Worm (Caenorhabditis elegans) whole organism, L2 larva: ENCODE results near the gene irld-26.

Experiments used
- C34F6.9 ChIP-seq: fragments of 150-350 bp; optimal IDR thresholded peaks from 2 replicates; lab custom pipeline; 2014; ENCODE audit warnings: missing biosample characterization, missing genetic modification characterization
- F13H6.1 ChIP-seq: sonication (generic microtip); optimal IDR thresholded peaks from 2 replicates; lab custom pipeline; 2016; ENCODE audit warnings: missing genetic modification characterization, missing compliant biosample characterization
- R02D3.7 ChIP-seq: fragments of 150-350 bp; optimal IDR thresholded peaks from 2 replicates; lab custom pipeline; 2014; ENCODE audit warnings: missing biosample characterization, missing genetic modification characterization
- ZK546.5 ChIP-seq: sonication (generic microtip); optimal IDR thresholded peaks from 2 replicates; lab custom pipeline; 2017; ENCODE audit warnings: missing biosample characterization, missing genetic modification characterization
- alr-1 ChIP-seq: fragments of 150-350 bp; optimal IDR thresholded peaks from 2 replicates; lab custom pipeline; 2014; ENCODE audit warnings: missing biosample characterization, missing genetic modification characterization
- ceh-16 ChIP-seq: fragments of 150-350 bp; optimal IDR thresholded peaks from 2 replicates; lab custom pipeline; 2014; ENCODE audit warnings: missing biosample characterization, missing genetic modification characterization
- crh-2 ChIP-seq: sonication (generic microtip); optimal IDR thresholded peaks from 2 replicates; lab custom pipeline; 2017; ENCODE audit warnings: missing biosample characterization, missing genetic modification characterization
- egl-27 ChIP-seq: sonication (generic microtip); optimal IDR thresholded peaks from 3 replicates; lab custom pipeline; 2017; ENCODE audit warnings: missing biosample characterization, missing genetic modification reagents, missing genetic modification characterization
- elt-1 ChIP-seq: fragments of 150-350 bp; optimal IDR thresholded peaks from 2 replicates; lab custom pipeline; 2014; ENCODE audit warnings: missing biosample characterization, missing genetic modification characterization
- elt-3 ChIP-seq: sonication (generic microtip); optimal IDR thresholded peaks from 2 replicates; lab custom pipeline; 2017; ENCODE audit warnings: missing biosample characterization, missing genetic modification characterization
- fos-1 ChIP-seq: fragments of 150-350 bp; optimal IDR thresholded peaks from 2 replicates; lab custom pipeline; 2014; ENCODE audit warnings: missing biosample characterization, missing genetic modification characterization
- gmeb-1 ChIP-seq: fragments of 150-350 bp; optimal IDR thresholded peaks from 2 replicates; lab custom pipeline; 2014; ENCODE audit warnings: missing biosample characterization, missing genetic modification characterization
- lin-11 ChIP-seq: fragments of 150-350 bp; sonication (generic microtip); optimal IDR thresholded peaks from 2 replicates; lab custom pipeline; 2014; ENCODE audit warnings: missing biosample characterization, missing genetic modification characterization, inconsistent platforms, mixed read lengths
- lin-13 ChIP-seq: fragments of 150-350 bp; optimal IDR thresholded peaks from 2 replicates; lab custom pipeline; 2014; ENCODE audit warnings: missing biosample characterization, missing genetic modification reagents, missing genetic modification characterization
- lin-39 ChIP-seq: fragments of 150-350 bp; optimal IDR thresholded peaks from 2 replicates; lab custom pipeline; 2014; ENCODE audit warnings: missing biosample characterization, missing genetic modification reagents, missing genetic modification characterization
- lsy-2 ChIP-seq, 2 experiments: fragments of 150-350 bp in 1 of 2; sonication (generic microtip) in 1 of 2; optimal IDR thresholded peaks; 2 replicates each; lab custom pipeline; 2014 to 2017; ENCODE audit warnings: missing biosample characterization in 2 of 2, missing genetic modification characterization in 2 of 2
- mab-5 ChIP-seq: fragments of 150-350 bp; optimal IDR thresholded peaks from 2 replicates; lab custom pipeline; 2014; ENCODE audit warnings: missing biosample characterization, missing genetic modification characterization
- mbf-1 ChIP-seq: sonication (generic microtip); optimal IDR thresholded peaks from 2 replicates; lab custom pipeline; 2017; ENCODE audit warnings: missing biosample characterization, missing genetic modification characterization
- mdl-1 ChIP-seq, 2 experiments: fragments of 150-350 bp in 1 of 2; sonication (generic microtip) in 1 of 2; optimal IDR thresholded peaks; 2 replicates each; lab custom pipeline; 2017; ENCODE audit warnings: missing biosample characterization in 2 of 2, missing genetic modification characterization in 2 of 2
- nhr-11 ChIP-seq: fragments of 150-350 bp; optimal IDR thresholded peaks from 2 replicates; lab custom pipeline; 2014; ENCODE audit warnings: missing biosample characterization, missing genetic modification characterization
- nhr-12 ChIP-seq: fragments of 150-350 bp; optimal IDR thresholded peaks from 2 replicates; lab custom pipeline; 2014; ENCODE audit warnings: missing biosample characterization, missing genetic modification characterization
- nhr-23 ChIP-seq: fragments of 150-350 bp; optimal IDR thresholded peaks from 2 replicates; lab custom pipeline; 2014; ENCODE audit warnings: missing biosample characterization, missing genetic modification reagents, missing genetic modification characterization
- nhr-237 ChIP-seq: fragments of 150-350 bp; optimal IDR thresholded peaks from 2 replicates; lab custom pipeline; 2014; ENCODE audit warnings: missing biosample characterization, missing genetic modification characterization
- nhr-25 ChIP-seq: fragments of 150-350 bp; sonication (generic microtip); optimal IDR thresholded peaks from 3 replicates; lab custom pipeline; 2014; ENCODE audit warnings: missing biosample characterization, missing genetic modification characterization
- nhr-6 ChIP-seq: fragments of 150-350 bp; optimal IDR thresholded peaks from 2 replicates; lab custom pipeline; 2014; ENCODE audit warnings: missing biosample characterization, missing genetic modification characterization
- nhr-77 ChIP-seq: fragments of 150-350 bp; optimal IDR thresholded peaks from 2 replicates; lab custom pipeline; 2014; ENCODE audit warnings: missing biosample characterization, missing genetic modification characterization
- peb-1 ChIP-seq: fragments of 150-350 bp; optimal IDR thresholded peaks from 2 replicates; lab custom pipeline; 2014; ENCODE audit warnings: missing biosample characterization, missing genetic modification characterization
- sem-4 ChIP-seq: fragments of 150-350 bp; optimal IDR thresholded peaks from 2 replicates; lab custom pipeline; 2014; ENCODE audit warnings: missing biosample characterization, missing genetic modification reagents, missing genetic modification characterization
- skn-1 ChIP-seq: sonication (generic microtip); optimal IDR thresholded peaks from 2 replicates; lab custom pipeline; 2017; ENCODE audit warnings: missing biosample characterization, missing genetic modification characterization
- sma-9 ChIP-seq, 2 experiments: fragments of 150-350 bp in 1 of 2; sonication (generic microtip) in 1 of 2; optimal IDR thresholded peaks; 2 replicates each; lab custom pipeline; 2014 to 2016; ENCODE audit warnings: missing genetic modification characterization in 2 of 2, mild to moderate bottlenecking in 1 of 2, missing biosample characterization in 1 of 2, missing compliant biosample characterization in 1 of 2, missing genetic modification reagents in 1 of 2, moderate library complexity in 1 of 2
- snpc-4 ChIP-seq: fragments of 150-350 bp; optimal IDR thresholded peaks from 2 replicates; lab custom pipeline; 2014; ENCODE audit warnings: missing biosample characterization, missing genetic modification characterization
- unc-39 ChIP-seq: fragments of 150-350 bp; optimal IDR thresholded peaks from 2 replicates; lab custom pipeline; 2014; ENCODE audit warnings: missing biosample characterization, missing genetic modification characterization
- unc-55 ChIP-seq: fragments of 150-350 bp; sonication (generic microtip); optimal IDR thresholded peaks from 3 replicates; lab custom pipeline; 2014; ENCODE audit warnings: missing biosample characterization, missing genetic modification reagents, missing genetic modification characterization
- unc-62 ChIP-seq: fragments of 150-350 bp; optimal IDR thresholded peaks from 2 replicates; lab custom pipeline; 2014; ENCODE audit warnings: missing biosample characterization, missing genetic modification reagents, missing genetic modification characterization
- zag-1 ChIP-seq: fragments of 150-350 bp; optimal IDR thresholded peaks from 2 replicates; lab custom pipeline; 2014; ENCODE audit warnings: missing biosample characterization, missing genetic modification characterization
- ztf-1 ChIP-seq: fragments of 200-800 bp; sonication (Bioruptor generic); conservative IDR thresholded peaks from 2 replicates; pipeline ENCODE4 v1.3.6; 2022; ENCODE audit warnings: missing genetic modification characterization, missing compliant biosample characterization
- ztf-11 ChIP-seq: sonication (generic microtip); optimal IDR thresholded peaks from 2 replicates; lab custom pipeline; 2017; ENCODE audit warnings: missing biosample characterization, missing genetic modification characterization
- ztf-4 ChIP-seq: fragments of 150-350 bp; optimal IDR thresholded peaks from 2 replicates; lab custom pipeline; 2014; ENCODE audit warnings: missing biosample characterization, missing genetic modification characterization

Gene irld-26

ce11 chrV:16232180-16232579 is 27.2 kb downstream of the irld-26 start, which contains the start of gene gst-22:
Gene gst-22 (minus strand): TSS chrV:16232282.
- TF ChIP-seq lin-11 (tag; lab: Kevin White, UChicago) (no peak), lin-13 (no peak), fos-1 (peak; percentile 99), skn-1 (peak; percentile 10), mab-5 (no peak), nhr-25 (tag; lab: Kevin White, UChicago) (no peak), snpc-4 (tag; lab: Kevin White, UChicago) (no peak), sma-9 (GFP tag; optimal IDR thresholded peaks at IDR 0.05; lab: Kevin White, UChicago) (peak; percentile 56), sma-9 (tag; optimal IDR thresholded peaks at IDR 0.05; lab: Kevin White, UChicago) (no peak), nhr-77 (no peak), nhr-23 (tag; lab: Kevin White, UChicago) (no peak), ztf-1 (GFP tag; lab: Robert Waterston, UW) (no peak), elt-1 (tag; lab: Kevin White, UChicago) (no peak), egl-27 (tag; lab: Kevin White, UChicago) (no peak), gmeb-1 (tag; lab: Kevin White, UChicago) (peak; percentile 5), F13H6.1 (tag; lab: Kevin White, UChicago) (no peak), R02D3.7 (tag; lab: Kevin White, UChicago) (no peak), nhr-11 (tag; lab: Kevin White, UChicago) (no peak), crh-2 (tag; lab: Kevin White, UChicago) (no peak)

DNA sequence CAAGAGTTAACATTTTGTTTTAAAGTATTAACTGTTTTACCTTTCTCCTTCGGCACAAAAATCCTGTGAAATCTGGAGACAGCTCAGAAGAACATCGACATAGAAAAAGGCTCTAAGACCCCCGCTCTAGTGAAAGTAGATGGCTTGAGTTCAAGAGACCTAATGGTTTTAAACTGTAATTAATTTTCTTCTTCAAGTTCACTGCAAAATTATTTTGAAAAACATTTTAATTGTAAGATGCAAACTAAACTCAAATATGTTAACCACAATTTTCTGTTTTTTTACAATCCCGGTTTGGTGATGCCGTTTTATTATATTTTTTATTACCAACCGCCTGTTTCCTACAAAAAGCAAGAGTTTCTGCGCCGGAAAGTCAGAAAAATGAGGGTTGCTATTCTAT is 28.6 kb downstream of the irld-26 start, which contains the start of gene clec-233:
TSS of gene clec-233 (plus strand) at position 301 of the 400 bp plus-strand sequence.
- no peak for TF ChIP-seq ztf-1 (GFP tag; lab: Robert Waterston, UW)
- no peak for TF ChIP-seq nhr-6 (tag; lab: Kevin White, UChicago)
- TF ChIP-seq sem-4 (tag; lab: Kevin White, UChicago) = no peak
- no peak for TF ChIP-seq alr-1
- TF ChIP-seq unc-55 = no peak
- no peak for TF ChIP-seq crh-2 (tag; lab: Kevin White, UChicago)
- no peak for TF ChIP-seq nhr-12 (tag; lab: Kevin White, UChicago)
- no peak for TF ChIP-seq R02D3.7 (tag; lab: Kevin White, UChicago)
- TF ChIP-seq peb-1 (tag; lab: Kevin White, UChicago) = no peak
- TF ChIP-seq snpc-4 (tag; lab: Kevin White, UChicago) = no peak
- TF ChIP-seq C34F6.9 (tag; lab: Kevin White, UChicago) = no peak
- no peak for TF ChIP-seq nhr-23 (tag; lab: Kevin White, UChicago)
- TF ChIP-seq ceh-16 (tag; lab: Kevin White, UChicago) = no peak
- no peak for TF ChIP-seq nhr-237 (tag; lab: Kevin White, UChicago)
- TF ChIP-seq unc-62 (GFP tag; lab: Kevin White, UChicago) = no peak
- no peak for TF ChIP-seq unc-39 (tag; lab: Kevin White, UChicago)
- TF ChIP-seq ztf-4 (tag; lab: Kevin White, UChicago) = no peak

ce11 chrV:16235135-16235534 is 30.1 kb downstream of the irld-26 start, which contains the start of gene F21H7.3:
Gene F21H7.3 (minus strand): TSS chrV:16235235.
- no peak for TF ChIP-seq F13H6.1 (tag; lab: Kevin White, UChicago)
- TF ChIP-seq elt-3 = no peak
- no peak for TF ChIP-seq lin-13
- TF ChIP-seq zag-1 = no peak
- TF ChIP-seq mdl-1 (tag; optimal IDR thresholded peaks at IDR 0.05; lab: Kevin White, UChicago) = no peak
- no peak for TF ChIP-seq ZK546.5 (tag; lab: Kevin White, UChicago)
- TF ChIP-seq ztf-1 (GFP tag; lab: Robert Waterston, UW) = no peak
- no peak for TF ChIP-seq ztf-11 (tag; lab: Kevin White, UChicago)
- TF ChIP-seq crh-2 (tag; lab: Kevin White, UChicago) = no peak
- no peak for TF ChIP-seq mbf-1 (tag; lab: Kevin White, UChicago)
- TF ChIP-seq lin-11 (tag; lab: Kevin White, UChicago) = no peak
- no peak for TF ChIP-seq fos-1
- TF ChIP-seq lin-39 (tag; lab: Kevin White, UChicago) = no peak
- no peak for TF ChIP-seq unc-55

DNA sequence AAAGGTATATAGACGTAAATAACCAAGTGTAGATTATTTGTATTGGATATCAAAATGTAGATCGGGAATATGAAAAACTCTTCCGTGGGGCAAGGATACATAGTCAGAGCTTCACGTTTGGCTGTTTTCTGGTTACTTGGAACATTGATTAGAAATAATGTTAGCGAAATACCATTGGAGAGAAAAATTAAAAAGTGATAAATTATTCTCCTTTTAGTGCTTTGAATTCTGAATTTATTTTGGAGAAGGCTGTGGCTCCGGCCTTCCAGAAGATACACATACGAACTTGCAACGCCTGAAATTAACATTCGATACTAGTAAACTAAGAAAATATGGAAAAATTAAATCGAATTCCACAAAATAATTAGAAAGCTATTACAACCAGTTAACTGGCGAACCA is 30.7 kb downstream of the irld-26 start, which contains the start of gene srh-98:
TSS of gene srh-98 (minus strand) at position 101 of the 400 bp plus-strand sequence.
- TF ChIP-seq lsy-2 (tag; optimal IDR thresholded peaks at IDR 0.05; lab: Kevin White, UChicago) (no peak), mdl-1 (tag; optimal IDR thresholded peaks at IDR 0.05; lab: Kevin White, UChicago) (no peak), lin-13 (no peak), alr-1 (no peak), peb-1 (tag; lab: Kevin White, UChicago) (no peak), C34F6.9 (tag; lab: Kevin White, UChicago) (no peak), nhr-237 (tag; lab: Kevin White, UChicago) (no peak), gmeb-1 (tag; lab: Kevin White, UChicago) (no peak), nhr-12 (tag; lab: Kevin White, UChicago) (no peak), ztf-1 (GFP tag; lab: Robert Waterston, UW) (no peak)
